Worm (Caenorhabditis elegans) whole organism, midembryonic: ENCODE data around the gene C17F4.11.

Experiments used
- T22C8.4 ChIP-seq: fragments of 200-800 bp; sonication (Bioruptor generic); IDR thresholded peaks from 2 replicates; pipeline ENCODE4 v1.3.6; 2022; ENCODE audit warnings: missing genetic modification characterization, missing compliant biosample characterization
- cog-1 ChIP-seq: sonication (generic microtip); optimal IDR thresholded peaks from 2 replicates; lab custom pipeline; 2016; ENCODE audit warnings: missing genetic modification characterization, missing compliant biosample characterization
- flt-1 ChIP-seq: fragments of 200-800 bp; sonication (Bioruptor generic); IDR thresholded peaks from 2 replicates; pipeline ENCODE4 v1.3.6; 2022; ENCODE audit warnings: missing genetic modification characterization, missing compliant biosample characterization
- klf-2 ChIP-seq: fragments of 200-800 bp; sonication (Bioruptor generic); conservative IDR thresholded peaks from 2 replicates; pipeline ENCODE4 v1.3.6; 2022; ENCODE audit warnings: missing genetic modification reagents, missing genetic modification characterization, missing compliant biosample characterization
- med-1 ChIP-seq: sonication (generic microtip); optimal IDR thresholded peaks from 2 replicates; lab custom pipeline; 2017; ENCODE audit warnings: missing genetic modification characterization, mild to moderate bottlenecking, missing compliant biosample characterization, antibody characterized with exemption, missing genetic modification reagents; ENCODE audit not compliant: insufficient read depth
- ref-1 ChIP-seq: fragments of 200-800 bp; sonication (Bioruptor generic); conservative IDR thresholded peaks from 2 replicates; pipeline ENCODE4 v1.3.6; 2022; ENCODE audit warnings: missing genetic modification reagents, missing genetic modification characterization, missing compliant biosample characterization
- tab-1 ChIP-seq: fragments of 200-800 bp; sonication (Bioruptor generic); IDR thresholded peaks from 2 replicates; pipeline ENCODE4 v1.3.6; 2022; ENCODE audit warnings: missing genetic modification characterization, missing compliant biosample characterization
- ztf-23 ChIP-seq: fragments of 200-800 bp; sonication (Bioruptor generic); IDR thresholded peaks from 2 replicates; pipeline ENCODE4 v1.3.6; 2022; ENCODE audit warnings: missing genetic modification reagents, missing genetic modification characterization, missing compliant biosample characterization
- ztf-29 ChIP-seq: fragments of 200-800 bp; sonication (Bioruptor generic); IDR thresholded peaks from 2 replicates; pipeline ENCODE4 v1.3.6; 2022; ENCODE audit warnings: missing genetic modification reagents, missing genetic modification characterization, missing compliant biosample characterization

Gene C17F4.11

DNA sequence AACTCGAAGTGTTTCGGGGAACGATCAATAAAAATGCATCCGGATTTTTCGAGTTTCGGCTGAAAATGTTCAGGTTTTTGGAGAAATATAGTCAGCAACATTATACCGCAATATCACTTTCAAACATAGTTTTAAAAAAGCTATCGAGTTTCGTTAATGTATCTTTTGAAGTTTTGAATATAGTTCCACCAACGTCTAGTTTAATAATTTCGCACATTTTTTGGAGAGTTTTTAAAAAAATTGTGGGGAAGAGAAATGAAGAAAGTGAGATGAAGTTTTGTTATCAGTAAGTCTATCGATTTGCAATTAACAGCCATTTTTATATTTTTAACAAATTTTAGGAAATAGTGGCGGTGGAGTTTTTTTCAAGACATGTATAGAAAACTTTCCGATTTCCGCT, 11.5 kb upstream of the C17F4.11 start, which contains the start of gene ZC239.17:
Gene ZC239.17, minus strand, starts transcription at position 101 of the 400 bp plus-strand sequence.
- no peak for TF ChIP-seq ztf-23 (GFP tag; lab: Robert Waterston, UW)
- no peak for TF ChIP-seq ztf-29
- TF ChIP-seq flt-1 (GFP tag; lab: Robert Waterston, UW) = no peak
- TF ChIP-seq med-1 (GFP tag; lab: Kevin White, UChicago) = no peak
- TF ChIP-seq T22C8.4 (GFP tag; lab: Robert Waterston, UW) = no peak
- no peak for TF ChIP-seq cog-1
- no peak for TF ChIP-seq ref-1
- TF ChIP-seq tab-1 = no peak
- TF ChIP-seq klf-2 = no peak

DNA sequence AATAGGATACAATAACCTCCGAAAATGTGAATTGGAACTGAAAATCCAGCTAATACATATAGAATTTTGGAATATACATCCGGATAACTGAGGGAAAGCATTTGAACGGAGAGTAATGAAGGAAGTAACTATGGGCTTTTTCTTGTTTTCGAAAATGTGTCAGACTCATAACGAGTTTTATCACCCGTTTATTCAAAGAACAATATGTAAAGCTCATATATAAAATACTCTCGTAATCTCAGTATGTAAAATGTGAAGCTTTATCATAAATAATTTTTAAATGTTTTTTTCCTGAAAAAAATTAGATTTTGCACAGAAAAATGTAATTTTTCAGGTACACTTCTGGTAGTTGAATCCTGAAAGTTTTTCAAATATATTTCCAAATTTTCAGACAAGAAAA, 6.8 kb upstream of the C17F4.11 start, which contains the start of gene srh-297:
Gene srh-297, minus strand, starts transcription at position 101 of the 400 bp plus-strand sequence.
- TF ChIP-seq flt-1 (GFP tag; lab: Robert Waterston, UW) (no peak), T22C8.4 (GFP tag; lab: Robert Waterston, UW) (no peak), med-1 (GFP tag; lab: Kevin White, UChicago) (no peak), klf-2 (no peak), ref-1 (no peak), ztf-23 (GFP tag; lab: Robert Waterston, UW) (no peak), tab-1 (no peak), cog-1 (no peak), ztf-29 (no peak)

ce11 chrII:3234725-3235124, 2.5 kb upstream of the C17F4.11 start, which contains the start of gene C17F4.8:
C17F4.8 (minus strand) TSS chrII:3234825.
- TF ChIP-seq cog-1 (no peak), klf-2 (no peak), tab-1 (no peak), ztf-29 (no peak), T22C8.4 (GFP tag; lab: Robert Waterston, UW) (no peak), med-1 (GFP tag; lab: Kevin White, UChicago) (no peak), flt-1 (GFP tag; lab: Robert Waterston, UW) (no peak), ztf-23 (GFP tag; lab: Robert Waterston, UW) (no peak), ref-1 (no peak)

DNA sequence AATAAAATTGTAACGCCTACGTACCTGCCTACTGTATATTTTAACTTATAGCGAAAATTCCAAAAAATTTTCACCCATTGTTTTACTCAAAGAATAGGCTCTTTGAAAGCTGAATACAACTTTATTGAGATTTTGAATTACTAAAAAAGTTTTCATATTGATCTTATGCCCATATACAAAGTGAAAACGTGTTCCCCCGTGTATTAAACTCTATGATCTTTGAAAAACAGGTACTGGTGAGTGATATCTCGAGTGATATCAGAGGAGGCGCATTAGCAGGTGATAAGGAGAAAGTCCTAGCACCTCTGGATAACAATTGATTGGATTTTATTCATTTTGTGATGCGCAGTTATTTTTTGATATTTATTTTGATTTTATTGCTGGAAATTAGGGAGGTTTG, 2.9 kb downstream of the C17F4.11 start, which contains the start of gene C17F4.3:
Gene C17F4.3, plus strand, starts transcription at position 301 of the 400 bp plus-strand sequence.
- no peak for TF ChIP-seq flt-1 (GFP tag; lab: Robert Waterston, UW)
- TF ChIP-seq ztf-23 (GFP tag; lab: Robert Waterston, UW) = no peak
- TF ChIP-seq ref-1 = no peak
- TF ChIP-seq T22C8.4 (GFP tag; lab: Robert Waterston, UW) = no peak
- TF ChIP-seq tab-1 = no peak
- TF ChIP-seq cog-1 = no peak
- no peak for TF ChIP-seq klf-2
- no peak for TF ChIP-seq med-1 (GFP tag; lab: Kevin White, UChicago)
- no peak for TF ChIP-seq ztf-29

DNA sequence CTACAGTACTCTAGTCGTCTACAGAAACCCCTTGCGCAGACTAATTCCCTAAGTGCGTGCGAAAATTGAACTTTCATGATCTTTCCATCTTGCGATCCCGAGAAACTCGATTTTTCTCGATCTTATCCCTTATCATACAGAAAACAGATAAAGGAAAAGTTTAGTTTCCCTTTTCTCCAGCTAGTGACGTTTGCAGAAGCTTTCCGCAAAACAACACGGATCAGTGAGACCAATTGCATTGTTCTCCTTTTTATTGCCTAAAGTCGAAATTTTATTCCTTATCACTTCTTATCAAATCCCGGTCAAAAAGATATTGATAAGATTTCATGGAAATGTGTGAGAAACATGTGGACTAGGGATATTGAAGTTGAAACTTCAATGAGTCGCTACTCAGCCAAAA, 4.6 kb downstream of the C17F4.11 start:
- TF ChIP-seq cog-1 (no peak), T22C8.4 (GFP tag; lab: Robert Waterston, UW) (no peak), ztf-29 (no peak), ref-1 (no peak), tab-1 (no peak), ztf-23 (GFP tag; lab: Robert Waterston, UW) (no peak), med-1 (GFP tag; lab: Kevin White, UChicago) (no peak), klf-2 (no peak), flt-1 (GFP tag; lab: Robert Waterston, UW) (no peak)

ce11 chrII:3244070-3244469, 6.8 kb downstream of the C17F4.11 start, which contains the start of gene C17F4.12:
C17F4.12 (minus strand) TSS chrII:3244170.
- TF ChIP-seq flt-1 (GFP tag; lab: Robert Waterston, UW) = no peak
- TF ChIP-seq ztf-23 (GFP tag; lab: Robert Waterston, UW) = no peak
- TF ChIP-seq ztf-29 = no peak

ce11 chrII:3244758-3245157, 7.5 kb downstream of the C17F4.11 start:
- TF ChIP-seq klf-2 = no peak
- TF ChIP-seq T22C8.4 (GFP tag; lab: Robert Waterston, UW) = no peak
- TF ChIP-seq med-1 (GFP tag; lab: Kevin White, UChicago) = no peak
- TF ChIP-seq cog-1 = no peak
- no peak for TF ChIP-seq tab-1
- no peak for TF ChIP-seq flt-1 (GFP tag; lab: Robert Waterston, UW)
- TF ChIP-seq ztf-29 = no peak
- TF ChIP-seq ref-1 = no peak
- no peak for TF ChIP-seq ztf-23 (GFP tag; lab: Robert Waterston, UW)

- TF ChIP-seq tab-1 (no peak), med-1 (GFP tag; lab: Kevin White, UChicago) (no peak), flt-1 (GFP tag; lab: Robert Waterston, UW) (no peak), ref-1 (no peak), cog-1 (no peak), T22C8.4 (GFP tag; lab: Robert Waterston, UW) (no peak), ztf-29 (no peak), klf-2 (no peak), ztf-23 (GFP tag; lab: Robert Waterston, UW) (no peak)
Measured at ce11 chrII:3245836-3246235, 8.6 kb downstream of the C17F4.11 start, which contains the start of gene C17F4.7. C17F4.7 (minus strand) TSS chrII:3246015.

ce11 chrII:3247556-3247955, 10.3 kb downstream of the C17F4.11 start:
- no peak for TF ChIP-seq ref-1
- TF ChIP-seq med-1 (GFP tag; lab: Kevin White, UChicago) = no peak
- TF ChIP-seq flt-1 (GFP tag; lab: Robert Waterston, UW) = no peak
- no peak for TF ChIP-seq klf-2
- no peak for TF ChIP-seq ztf-29
- TF ChIP-seq cog-1 = no peak
- no peak for TF ChIP-seq T22C8.4 (GFP tag; lab: Robert Waterston, UW)
- no peak for TF ChIP-seq tab-1
- TF ChIP-seq ztf-23 (GFP tag; lab: Robert Waterston, UW) = no peak

- TF ChIP-seq T22C8.4 (GFP tag; lab: Robert Waterston, UW) = 0 out of 2 replicates have a peak, but pooled peaks have one; percentile 36
- no peak for TF ChIP-seq ztf-29
Measured at ce11 chrII:3248043-3248718, 10.9 kb downstream of the C17F4.11 start, which contains the start of the genes fbxc-50 and C17F4.2. fbxc-50 (minus strand) TSS chrII:3248123. C17F4.2 (plus strand) TSS chrII:3248668.
